Worm (Caenorhabditis elegans) whole organism, L2 larva: ENCODE data around the gene nspd-6.
A peak's percentile ranks its signal among the peaks of the same experiment; 100 is the strongest.

Experiments used
- blmp-1 ChIP-seq: sonication (generic microtip); optimal IDR thresholded peaks from 2 replicates; lab custom pipeline; 2017; ENCODE audit warnings: missing genetic modification characterization, mild to moderate bottlenecking, missing compliant biosample characterization, antibody characterized with exemption, moderate library complexity; ENCODE audit not compliant: insufficient read depth
- lsy-2 ChIP-seq, 2 experiments: fragments of 150-350 bp in 1 of 2; sonication (generic microtip) in 1 of 2; optimal IDR thresholded peaks; 2 replicates each; lab custom pipeline; 2014 to 2017; ENCODE audit warnings: missing biosample characterization in 2 of 2, missing genetic modification characterization in 2 of 2
- mab-5 ChIP-seq: fragments of 150-350 bp; optimal IDR thresholded peaks from 2 replicates; lab custom pipeline; 2014; ENCODE audit warnings: missing biosample characterization, missing genetic modification characterization
- mdl-1 ChIP-seq, 2 experiments: fragments of 150-350 bp in 1 of 2; sonication (generic microtip) in 1 of 2; optimal IDR thresholded peaks; 2 replicates each; lab custom pipeline; 2017; ENCODE audit warnings: missing biosample characterization in 2 of 2, missing genetic modification characterization in 2 of 2
- nhr-23 ChIP-seq: fragments of 150-350 bp; optimal IDR thresholded peaks from 2 replicates; lab custom pipeline; 2014; ENCODE audit warnings: missing biosample characterization, missing genetic modification reagents, missing genetic modification characterization
- nhr-25 ChIP-seq: fragments of 150-350 bp; sonication (generic microtip); optimal IDR thresholded peaks from 3 replicates; lab custom pipeline; 2014; ENCODE audit warnings: missing biosample characterization, missing genetic modification characterization
- nhr-6 ChIP-seq: fragments of 150-350 bp; optimal IDR thresholded peaks from 2 replicates; lab custom pipeline; 2014; ENCODE audit warnings: missing biosample characterization, missing genetic modification characterization

ce11 chrIV:5137809-5138208 lies 27.7 kb downstream of the nspd-6 start:
- TF ChIP-seq nhr-6 (tag; lab: Kevin White, UChicago), result no peak
- no peak for TF ChIP-seq blmp-1 (tag; lab: Kevin White, UChicago)
- no peak for TF ChIP-seq nhr-23 (tag; lab: Kevin White, UChicago)
- TF ChIP-seq mdl-1 (tag; optimal IDR thresholded peaks at IDR 0.05; lab: Kevin White, UChicago), result no peak
- TF ChIP-seq nhr-25 (tag; lab: Kevin White, UChicago), result no peak
- TF ChIP-seq lsy-2 (tag; optimal IDR thresholded peaks at IDR 0.05; lab: Kevin White, UChicago), result peak in 1 of 2 experiments; percentile 44
- no peak for TF ChIP-seq mab-5 (tag; lab: Kevin White, UChicago)
